Fruit fly (Drosophila melanogaster) whole organism, embryonic: Measurements from ENCODE around the gene CG33703.

Experiments used
- Dfd ChIP-seq, 2 experiments: fragments of >200 bp; optimal IDR thresholded peaks; 2 replicates each; lab custom pipeline; 2017; ENCODE audit warnings: missing biosample characterization in 2 of 2, missing genetic modification characterization in 2 of 2
- Lpt ChIP-seq: fragments of >200 bp; optimal IDR thresholded peaks from 2 replicates; lab custom pipeline; 2018; ENCODE audit warnings: missing biosample characterization, missing genetic modification characterization
- Max ChIP-seq: fragments of 200-800 bp; sonication (Bioruptor generic); optimal IDR thresholded peaks from 2 replicates; lab custom pipeline; 2016; ENCODE audit warnings: missing biosample characterization, mild to moderate bottlenecking, missing genetic modification characterization
- Med ChIP-seq: fragments of 200-800 bp; sonication (Bioruptor generic); peaks from one replicate; lab custom pipeline; 2016; ENCODE audit warnings: missing biosample characterization, missing genetic modification characterization, mild to moderate bottlenecking, inconsistent platforms, moderate library complexity
- pita ChIP-seq: fragments of 200-800 bp; sonication (Bioruptor generic); optimal IDR thresholded peaks from 2 replicates; lab custom pipeline; 2017; ENCODE audit warnings: missing biosample characterization, mild to moderate bottlenecking, missing genetic modification characterization
- slou ChIP-seq: fragments of 200-800 bp; sonication (Bioruptor generic); optimal IDR thresholded peaks from 3 replicates; lab custom pipeline; 2016; ENCODE audit warnings: missing biosample characterization, missing genetic modification characterization
- sr ChIP-seq: fragments of 200-800 bp; sonication (Bioruptor generic); IDR thresholded peaks from 3 replicates; pipeline ENCODE4 v1.3.6; 2022; ENCODE audit warnings: missing biosample characterization, missing genetic modification characterization
- z ChIP-seq: fragments of 200-800 bp; sonication (Bioruptor generic); IDR thresholded peaks from 3 replicates; pipeline ENCODE4 v1.3.6; 2022; ENCODE audit warnings: missing biosample characterization, missing genetic modification characterization
- zfh1 ChIP-seq: fragments of 200-800 bp; sonication (Bioruptor generic); IDR thresholded peaks from 3 replicates; pipeline ENCODE4 v1.3.6; 2022; ENCODE audit warnings: missing biosample characterization, missing genetic modification characterization

DNA sequence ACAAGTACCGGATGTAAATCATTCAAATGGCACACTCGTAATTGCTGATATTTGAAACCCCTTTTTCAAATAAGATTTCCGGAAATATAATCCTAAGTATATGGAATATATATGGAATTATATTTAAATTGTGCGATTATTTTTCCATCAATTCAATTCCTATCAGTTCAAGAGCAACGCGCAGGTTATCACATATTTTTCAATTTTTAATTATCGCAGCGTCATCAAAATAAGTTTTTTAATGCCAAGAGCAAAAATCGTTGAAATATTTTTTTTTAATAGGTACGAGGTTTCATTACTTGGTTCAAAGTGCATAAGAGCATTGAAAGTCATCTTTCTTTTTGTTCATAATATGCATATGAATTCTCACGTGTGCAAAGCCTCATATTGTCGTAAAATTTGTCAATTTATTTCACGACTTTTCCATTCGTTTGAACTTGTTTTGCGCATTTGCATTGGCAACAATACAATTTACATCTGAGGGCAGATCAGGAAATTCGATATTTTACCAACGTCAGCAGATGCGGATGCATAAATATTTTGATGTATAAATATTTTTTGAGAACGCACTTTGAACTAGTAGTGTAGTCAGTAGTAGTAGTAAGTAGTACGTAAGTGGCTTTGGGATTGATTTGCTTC is 14.4 kb downstream of the CG33703 start:
- TF ChIP-seq z (GFP tag; lab: Robert Waterston, UW), result no peak
- no peak for TF ChIP-seq Lpt (GFP tag; lab: Kevin White, UChicago)
- no peak for TF ChIP-seq zfh1
- no peak for TF ChIP-seq Med (GFP tag; lab: Kevin White, UChicago)
- no peak for TF ChIP-seq slou (GFP tag; lab: Kevin White, UChicago)
- no peak for TF ChIP-seq Max (GFP tag; lab: Kevin White, UChicago)
- TF ChIP-seq pita (GFP tag; lab: Kevin White, UChicago), result no peak
- TF ChIP-seq sr, result no peak
- no peak for TF ChIP-seq Dfd (GFP tag; optimal IDR thresholded peaks at IDR 0.05; lab: Kevin White, UChicago)
